Worm (Caenorhabditis elegans): ENCODE results near the gene str-256.

- no peak for TF ChIP-seq unc-62 (GFP tag; optimal IDR thresholded peaks at IDR 0.05 in 1 of 2)
- TF ChIP-seq unc-62 (tag; optimal IDR thresholded peaks at IDR 0.05): no peak
- TF ChIP-seq snpc-4 (tag; optimal IDR thresholded peaks at IDR 0.05): no peak
- TF ChIP-seq lsy-2 (tag; optimal IDR thresholded peaks at IDR 0.05): no peak
- no peak for TF ChIP-seq R02D3.7 (tag; optimal IDR thresholded peaks at IDR 0.05)
- no peak for TF ChIP-seq nhr-28 (tag; optimal IDR thresholded peaks at IDR 0.05)
Measured at ce11 chrV:503728-504127, 2.6 kb upstream of the str-256 start, which contains the start of gene srlf-35.
